Fruit fly (Drosophila melanogaster): ENCODE measurements around the gene CG3592.

The CG3592 gene

DNA sequence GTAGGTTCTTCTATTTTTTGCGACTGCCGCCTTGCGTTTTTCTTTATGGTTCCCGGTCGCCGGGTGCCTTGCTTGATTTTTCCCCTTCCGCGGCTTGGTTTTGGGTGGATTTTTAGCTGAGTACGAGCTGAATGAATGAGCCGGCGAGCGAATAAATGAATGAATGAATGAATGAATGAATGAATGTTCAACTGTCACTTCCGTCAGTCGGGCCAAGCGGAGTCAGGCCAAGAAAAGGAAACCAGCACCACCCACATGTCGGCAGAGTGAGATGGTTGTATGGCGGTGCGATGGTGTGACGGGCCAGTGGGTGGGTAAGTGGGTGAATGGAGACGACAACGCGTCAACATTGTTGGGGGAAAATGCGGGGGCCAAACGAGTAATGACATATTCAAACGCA lies 34.1 kb downstream of the CG3592 start:
- TF ChIP-seq GATAd (GFP tag; optimal IDR thresholded peaks at IDR 0.05) (no peak), sage (GFP tag; optimal IDR thresholded peaks at IDR 0.05) (no peak), pan (optimal IDR thresholded peaks at IDR 0.05) (no peak)

DNA sequence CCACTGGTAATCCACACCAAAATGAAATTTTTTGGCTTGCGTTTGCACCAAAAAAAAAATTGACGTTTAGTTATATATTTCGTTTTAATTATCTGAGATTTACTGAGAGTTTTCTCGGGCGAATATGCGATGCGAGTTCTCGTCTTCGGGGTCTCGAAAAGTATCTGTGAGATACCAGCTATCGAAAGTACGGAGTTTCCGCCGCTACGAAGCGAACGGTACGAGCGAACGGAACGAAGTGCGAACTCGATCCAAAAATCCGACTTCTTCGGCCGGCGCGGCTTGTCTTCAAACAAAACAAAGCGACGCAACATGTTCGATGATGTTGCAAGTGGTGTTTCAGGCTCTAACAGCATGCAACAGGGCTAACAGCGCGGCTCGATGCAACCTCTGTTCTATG lies 38.7 kb downstream of the CG3592 start, which contains the start of gene rst:
Gene rst, minus strand, starts transcription at position 242 of the 400 bp plus-strand sequence.
- TF ChIP-seq psq (GFP tag; optimal IDR thresholded peaks at IDR 0.05) (no peak), sv (GFP tag; optimal IDR thresholded peaks at IDR 0.05) (no peak), dl (GFP tag; optimal IDR thresholded peaks at IDR 0.05; ENCODE audit: insufficient read depth in 1 of 2, partially characterized antibody in 2 of 2) (no peak), Dfd (GFP tag; optimal IDR thresholded peaks at IDR 0.05) (no peak), brk (GFP tag; optimal IDR thresholded peaks at IDR 0.05) (no peak), pan (optimal IDR thresholded peaks at IDR 0.05) (no peak), woc (GFP tag; optimal IDR thresholded peaks at IDR 0.05) (no peak), CrebA (GFP tag; optimal IDR thresholded peaks at IDR 0.05; ENCODE audit: borderline replicate concordance) (no peak), usp (GFP tag; optimal IDR thresholded peaks at IDR 0.05) (no peak), br (GFP tag; optimal IDR thresholded peaks at IDR 0.05) (no peak), Myc (optimal IDR thresholded peaks at IDR 0.05) (no peak), CG32264 (GFP tag; optimal IDR thresholded peaks at IDR 0.05) (no peak)

DNA sequence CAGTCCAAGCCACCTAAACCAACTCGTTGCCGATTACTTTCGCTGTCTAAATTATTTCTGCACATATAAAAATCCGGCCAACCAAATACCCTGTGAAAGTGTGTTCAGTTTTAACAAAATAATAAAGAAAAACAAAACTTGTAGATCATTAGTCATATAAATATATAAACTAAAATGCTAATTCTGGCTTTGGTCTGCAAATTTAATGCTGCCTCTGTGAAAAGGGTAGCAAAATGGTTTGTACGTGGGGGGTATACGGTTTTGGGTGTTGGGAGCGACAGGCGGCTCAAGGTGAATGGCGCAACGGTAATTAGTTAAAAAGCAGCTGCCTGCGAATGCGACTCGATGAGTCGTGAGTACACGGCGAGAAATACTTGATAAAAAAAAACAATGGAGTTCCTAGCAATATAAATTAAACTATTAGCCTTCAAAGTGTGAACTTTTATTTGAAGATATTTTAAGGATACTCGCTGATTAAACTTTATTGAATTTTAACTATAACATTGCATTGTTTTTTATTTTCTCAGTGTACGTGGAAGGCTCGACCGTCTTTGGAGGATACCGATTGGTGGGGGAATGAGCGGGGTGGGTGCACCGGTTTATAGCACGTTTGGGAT lies 43.0 kb downstream of the CG3592 start:
- peak; percentile 38 for TF ChIP-seq OdsH (GFP tag; optimal IDR thresholded peaks at IDR 0.05)
- no peak for TF ChIP-seq brk (GFP tag; optimal IDR thresholded peaks at IDR 0.05)
- TF ChIP-seq ey (GFP tag; optimal IDR thresholded peaks at IDR 0.05): peak; percentile 31
- no peak for TF ChIP-seq usp (GFP tag; optimal IDR thresholded peaks at IDR 0.05)
- peak; percentile 22 for TF ChIP-seq br (GFP tag; optimal IDR thresholded peaks at IDR 0.05)
- TF ChIP-seq pan (optimal IDR thresholded peaks at IDR 0.05): no peak
- TF ChIP-seq woc (GFP tag; optimal IDR thresholded peaks at IDR 0.05): peak; percentile 5
- no peak for TF ChIP-seq N (GFP tag; optimal IDR thresholded peaks at IDR 0.05)
- no peak for TF ChIP-seq Abd-B (GFP tag; optimal IDR thresholded peaks at IDR 0.05)
- TF ChIP-seq rgr (GFP tag; optimal IDR thresholded peaks at IDR 0.05): peak; percentile 55
- TF ChIP-seq h (GFP tag; optimal IDR thresholded peaks at IDR 0.05): peak; percentile 56
- TF ChIP-seq dsf (GFP tag; optimal IDR thresholded peaks at IDR 0.05; ENCODE audit: borderline replicate concordance): no peak
- TF ChIP-seq sv (GFP tag; optimal IDR thresholded peaks at IDR 0.05): no peak
- TF ChIP-seq psq (GFP tag; optimal IDR thresholded peaks at IDR 0.05): peak; percentile 24
- peak; percentile 34 for TF ChIP-seq Hnf4 (GFP tag; optimal IDR thresholded peaks at IDR 0.05)
- no peak for TF ChIP-seq CrebA (GFP tag; optimal IDR thresholded peaks at IDR 0.05; ENCODE audit: borderline replicate concordance)
- no peak for TF ChIP-seq Vsx2 (GFP tag; optimal IDR thresholded peaks at IDR 0.05; ENCODE audit: partially characterized antibody)
- no peak for TF ChIP-seq Myc (optimal IDR thresholded peaks at IDR 0.05)
- TF ChIP-seq fru (GFP tag; optimal IDR thresholded peaks at IDR 0.05): peak; percentile 73
- peak; percentile 5 for TF ChIP-seq dmrt93B (GFP tag; optimal IDR thresholded peaks at IDR 0.05)
- TF ChIP-seq HLH106 (tag; optimal IDR thresholded peaks at IDR 0.05): peak; percentile 36
- peak; percentile 43 for TF ChIP-seq Sp1 (GFP tag; optimal IDR thresholded peaks at IDR 0.05)
- peak in 1 of 2 experiments; percentile 73 for TF ChIP-seq foxo (GFP tag; optimal IDR thresholded peaks at IDR 0.05)
- no peak for TF ChIP-seq Dfd (GFP tag; optimal IDR thresholded peaks at IDR 0.05)

DNA sequence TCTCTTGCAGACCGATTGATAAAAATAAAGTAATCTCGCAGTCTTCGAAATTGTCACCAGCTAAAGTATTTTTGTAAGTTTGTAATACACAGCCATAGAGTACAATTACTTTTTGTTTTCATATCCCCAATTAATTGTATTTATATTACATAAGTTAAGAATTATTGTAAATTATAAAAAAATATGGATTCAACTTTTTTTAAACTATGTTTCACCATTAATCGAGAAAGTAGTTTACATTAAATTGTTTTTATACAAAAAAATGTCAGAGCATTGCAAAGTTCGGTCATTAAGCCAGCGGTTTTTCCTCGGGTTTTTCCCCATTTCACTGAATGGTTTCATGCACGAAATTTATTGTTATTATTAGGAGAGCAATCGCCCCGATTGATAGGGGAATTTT lies 45.4 kb downstream of the CG3592 start:
- TF ChIP-seq psq (GFP tag; optimal IDR thresholded peaks at IDR 0.05) (no peak), HLH106 (tag; optimal IDR thresholded peaks at IDR 0.05) (no peak), Hr78 (GFP tag; optimal IDR thresholded peaks at IDR 0.05) (no peak), Hnf4 (GFP tag; optimal IDR thresholded peaks at IDR 0.05) (no peak), dsf (GFP tag; optimal IDR thresholded peaks at IDR 0.05; ENCODE audit: borderline replicate concordance) (no peak), brk (GFP tag; optimal IDR thresholded peaks at IDR 0.05) (no peak), foxo (GFP tag; optimal IDR thresholded peaks at IDR 0.05) (no peak), rgr (GFP tag; optimal IDR thresholded peaks at IDR 0.05) (no peak), Dif (GFP tag; optimal IDR thresholded peaks at IDR 0.05; ENCODE audit: partially characterized antibody) (no peak), Hr83 (GFP tag; optimal IDR thresholded peaks at IDR 0.05; ENCODE audit: poor library complexity, severe bottlenecking) (no peak), CG32264 (GFP tag; optimal IDR thresholded peaks at IDR 0.05) (no peak)

Measured in whole organism, wandering third instar larva.